Worm (Caenorhabditis elegans) whole organism, L4 larva: ENCODE results near the gene pqn-42.

Experiments used
- egl-27 ChIP-seq: sonication (generic microtip); optimal IDR thresholded peaks from 3 replicates; lab custom pipeline; 2017; ENCODE audit warnings: missing biosample characterization, missing genetic modification reagents, missing genetic modification characterization
- skn-1 ChIP-seq: fragments of 150-350 bp; optimal IDR thresholded peaks from 2 replicates; lab custom pipeline; 2014; ENCODE audit warnings: missing biosample characterization, missing genetic modification characterization
- unc-130 ChIP-seq: sonication (generic microtip); optimal IDR thresholded peaks from 2 replicates; lab custom pipeline; 2016; ENCODE audit warnings: missing genetic modification reagents, missing genetic modification characterization, missing compliant biosample characterization
- ztf-11 ChIP-seq: fragments of 150-350 bp; optimal IDR thresholded peaks from 2 replicates; lab custom pipeline; 2014; ENCODE audit warnings: missing biosample characterization, missing genetic modification characterization

- TF ChIP-seq unc-130 (GFP tag; lab: Kevin White, UChicago), result no peak
- TF ChIP-seq egl-27 (tag; lab: Kevin White, UChicago), result no peak
- TF ChIP-seq ztf-11 (tag; lab: Kevin White, UChicago), result no peak
- TF ChIP-seq skn-1 (tag; lab: Kevin White, UChicago), result no peak
These were observed 47.2 kb downstream of the pqn-42 start for ce11 chrII:2411555-2411954.
